Worm (Caenorhabditis elegans) whole organism, L1 larva: ENCODE measurements around the gene cgr-1.
A peak's percentile ranks its signal among the peaks of the same experiment; 100 is the strongest.

Experiments used
- fkh-10 ChIP-seq: sonication (generic microtip); optimal IDR thresholded peaks from 2 replicates; lab custom pipeline; 2017; ENCODE audit warnings: missing biosample characterization, missing genetic modification reagents, missing genetic modification characterization
- lin-35 ChIP-seq, 2 experiments: fragments of 150-350 bp; optimal IDR thresholded peaks; 2 replicates each; lab custom pipeline; 2014; ENCODE audit warnings: missing biosample characterization in 2 of 2, missing genetic modification characterization in 2 of 2, missing genetic modification reagents in 2 of 2
- skn-1 ChIP-seq: fragments of 150-350 bp; optimal IDR thresholded peaks from 2 replicates; lab custom pipeline; 2014; ENCODE audit warnings: missing biosample characterization, missing genetic modification characterization
- xbp-1 ChIP-seq: sonication (generic microtip); optimal IDR thresholded peaks from 2 replicates; lab custom pipeline; 2016; ENCODE audit warnings: missing genetic modification characterization, missing compliant biosample characterization

- TF ChIP-seq skn-1 (tag; lab: Kevin White, UChicago) = peak; percentile 84
- peak; percentile 45 to 79 for TF ChIP-seq lin-35 (GFP tag; optimal IDR thresholded peaks at IDR 0.05; lab: Kevin White, UChicago)
- no peak for TF ChIP-seq fkh-10 (GFP tag; lab: Kevin White, UChicago)
- TF ChIP-seq xbp-1 (tag; lab: Kevin White, UChicago) = peak; percentile 70
Observed at ce11 chrX:3605727-3606126, 5.5 kb upstream of the cgr-1 start, which contains the start of gene C18B2.4.
